Worm (Caenorhabditis elegans) whole organism, young adult: Measurements from ENCODE around the gene R09F10.1.

Source experiments
- B0019.2 ChIP-seq: fragments of 200-800 bp; sonication (Bioruptor generic); conservative IDR thresholded peaks from 2 replicates; pipeline ENCODE4 v1.3.6; 2022; ENCODE audit warnings: missing genetic modification reagents, missing genetic modification characterization, missing compliant biosample characterization
- C06A6.2 ChIP-seq: fragments of 200-800 bp; sonication (Bioruptor generic); conservative IDR thresholded peaks from 2 replicates; pipeline ENCODE4 v1.3.6; 2022; ENCODE audit warnings: missing genetic modification characterization, missing compliant biosample characterization
- C17E4.6 ChIP-seq: fragments of 200-800 bp; sonication (Bioruptor generic); IDR thresholded peaks from 2 replicates; pipeline ENCODE4 v1.3.6; 2022; ENCODE audit warnings: missing genetic modification reagents, missing genetic modification characterization, missing compliant biosample characterization
- D2030.7 ChIP-seq: fragments of 200-800 bp; sonication (Bioruptor generic); IDR thresholded peaks from 2 replicates; pipeline ENCODE4 v1.3.6; 2022; ENCODE audit warnings: missing genetic modification reagents, missing genetic modification characterization, missing compliant biosample characterization
- F22D6.2 ChIP-seq: sonication (generic microtip); optimal IDR thresholded peaks from 2 replicates; lab custom pipeline; 2016; ENCODE audit warnings: mild to moderate bottlenecking, missing genetic modification characterization, missing compliant biosample characterization
- F52B5.7 ChIP-seq: sonication (generic microtip); optimal IDR thresholded peaks from 2 replicates; lab custom pipeline; 2016; ENCODE audit warnings: mild to moderate bottlenecking, missing genetic modification characterization, missing compliant biosample characterization
- F57A8.1 ChIP-seq: fragments of 200-800 bp; sonication (Bioruptor generic); optimal IDR thresholded peaks from 2 replicates; lab custom pipeline; 2018; ENCODE audit warnings: mild to moderate bottlenecking, missing genetic modification characterization, moderate library complexity, missing compliant biosample characterization
- K11D2.4 ChIP-seq: fragments of 200-800 bp; sonication (Bioruptor generic); IDR thresholded peaks from 2 replicates; pipeline ENCODE4 v1.3.6; 2022; ENCODE audit warnings: missing genetic modification reagents, missing genetic modification characterization, missing compliant biosample characterization
- Y53F4B.3 ChIP-seq: fragments of 200-800 bp; sonication (Bioruptor generic); IDR thresholded peaks from 2 replicates; pipeline ENCODE4 v1.3.6; 2022; ENCODE audit warnings: missing genetic modification reagents, missing genetic modification characterization, missing compliant biosample characterization
- Y79H2A.3 ChIP-seq: fragments of 200-800 bp; sonication (Bioruptor generic); conservative IDR thresholded peaks from 2 replicates; pipeline ENCODE4 v1.3.6; 2022; ENCODE audit warnings: missing genetic modification reagents, missing genetic modification characterization, missing compliant biosample characterization
- attf-3 ChIP-seq: fragments of 200-800 bp; sonication (Bioruptor generic); conservative IDR thresholded peaks from 2 replicates; pipeline ENCODE4 v1.3.6; 2022; ENCODE audit warnings: missing genetic modification reagents, missing genetic modification characterization, missing compliant biosample characterization
- attf-5 ChIP-seq: fragments of 200-800 bp; sonication (Bioruptor generic); optimal IDR thresholded peaks from 2 replicates; lab custom pipeline; 2018; ENCODE audit warnings: mild to moderate bottlenecking, missing genetic modification characterization, missing compliant biosample characterization
- bed-2 ChIP-seq: fragments of 200-800 bp; sonication (Bioruptor generic); IDR thresholded peaks from 2 replicates; pipeline ENCODE4 v1.3.6; 2022; ENCODE audit warnings: missing genetic modification reagents, missing genetic modification characterization, missing compliant biosample characterization
- ccch-3 ChIP-seq: fragments of 200-800 bp; sonication (Bioruptor generic); optimal IDR thresholded peaks from 2 replicates; lab custom pipeline; 2018; ENCODE audit warnings: mild to moderate bottlenecking, missing genetic modification characterization, missing compliant biosample characterization
- ceh-100 ChIP-seq: fragments of 200-800 bp; sonication (Bioruptor generic); IDR thresholded peaks from 2 replicates; pipeline ENCODE4 v1.3.6; 2022; ENCODE audit warnings: missing genetic modification reagents, missing genetic modification characterization, missing compliant biosample characterization
- ceh-91 ChIP-seq: fragments of 200-800 bp; sonication (Bioruptor generic); IDR thresholded peaks from 2 replicates; pipeline ENCODE4 v1.3.6; 2022; ENCODE audit warnings: missing genetic modification reagents, missing genetic modification characterization, missing compliant biosample characterization
- chd-7 ChIP-seq: sonication (generic microtip); optimal IDR thresholded peaks from 2 replicates; lab custom pipeline; 2016; ENCODE audit warnings: mild to moderate bottlenecking, missing genetic modification characterization, moderate library complexity, missing compliant biosample characterization
- dpl-1 ChIP-seq: fragments of 150-350 bp; optimal IDR thresholded peaks from 2 replicates; lab custom pipeline; 2014; ENCODE audit warnings: missing biosample characterization, missing genetic modification reagents, missing genetic modification characterization
- fkh-3 ChIP-seq: sonication (generic microtip); optimal IDR thresholded peaks from 2 replicates; lab custom pipeline; 2016; ENCODE audit warnings: mild to moderate bottlenecking, missing genetic modification characterization, missing compliant biosample characterization
- him-1 ChIP-seq: sonication (generic microtip); optimal IDR thresholded peaks from 2 replicates; lab custom pipeline; 2016; ENCODE audit warnings: missing genotype, missing genetic modification reagents, missing genetic modification characterization, missing compliant biosample characterization
- hlh-26 ChIP-seq: fragments of 200-800 bp; sonication (Bioruptor generic); conservative IDR thresholded peaks from 2 replicates; pipeline ENCODE4 v1.3.6; 2022; ENCODE audit warnings: missing genetic modification reagents, missing genetic modification characterization, missing compliant biosample characterization
- lag-1 ChIP-seq: fragments of 200-800 bp; sonication (Bioruptor generic); IDR thresholded peaks from 2 replicates; pipeline ENCODE4 v1.3.6; 2022; ENCODE audit warnings: missing genetic modification reagents, missing genetic modification characterization, missing compliant biosample characterization
- let-607 ChIP-seq, 2 experiments: fragments of 200-800 bp in 1 of 2; sonication (Bioruptor generic) in 1 of 2; sonication (generic microtip) in 1 of 2; optimal IDR thresholded peaks; 2 replicates each; lab custom pipeline; 2016 to 2018; ENCODE audit warnings: mild to moderate bottlenecking in 2 of 2, missing compliant biosample characterization in 2 of 2, missing genetic modification characterization in 2 of 2, moderate library complexity in 2 of 2, missing genotype in 1 of 2
- lsl-1 ChIP-seq: fragments of 200-800 bp; sonication (Bioruptor generic); optimal IDR thresholded peaks from 2 replicates; lab custom pipeline; 2018; ENCODE audit warnings: mild to moderate bottlenecking, missing genetic modification characterization, moderate library complexity, missing compliant biosample characterization
- lsy-27 ChIP-seq: sonication (generic microtip); optimal IDR thresholded peaks from 2 replicates; lab custom pipeline; 2017; ENCODE audit warnings: missing genetic modification characterization, mild to moderate bottlenecking, missing compliant biosample characterization, antibody characterized with exemption, missing genotype, borderline replicate concordance; ENCODE audit not compliant: insufficient read depth
- mes-4 ChIP-seq: sonication (generic microtip); optimal IDR thresholded peaks from 2 replicates; lab custom pipeline; 2016; ENCODE audit warnings: missing genotype, missing genetic modification characterization, missing compliant biosample characterization
- nfya-1 ChIP-seq: sonication (generic microtip); optimal IDR thresholded peaks from 2 replicates; lab custom pipeline; 2017; ENCODE audit warnings: antibody characterized with exemption, missing compliant biosample characterization, missing genetic modification characterization, borderline replicate concordance; ENCODE audit not compliant: insufficient read depth
- nhr-120 ChIP-seq: fragments of 200-800 bp; sonication (Bioruptor generic); IDR thresholded peaks from 2 replicates; pipeline ENCODE4 v1.3.6; 2022; ENCODE audit warnings: missing genetic modification characterization, missing compliant biosample characterization
- nhr-179 ChIP-seq: sonication (generic microtip); optimal IDR thresholded peaks from 2 replicates; lab custom pipeline; 2016; ENCODE audit warnings: mild to moderate bottlenecking, missing genetic modification characterization, missing compliant biosample characterization
- pbrm-1 ChIP-seq: fragments of 200-800 bp; sonication (Bioruptor generic); IDR thresholded peaks from 2 replicates; pipeline ENCODE4 v1.3.6; 2022; ENCODE audit warnings: missing genetic modification reagents, missing genetic modification characterization, missing compliant biosample characterization
- pha-4 ChIP-seq: fragments of 150-350 bp; sonication (generic microtip); optimal IDR thresholded peaks from 2 replicates; lab custom pipeline; 2014; ENCODE audit warnings: missing biosample characterization, missing genetic modification reagents, missing genetic modification characterization
- rcor-1 ChIP-seq: fragments of 200-800 bp; sonication (Bioruptor generic); IDR thresholded peaks from 2 replicates; pipeline ENCODE4 v1.3.6; 2022; ENCODE audit warnings: missing genetic modification reagents, missing genetic modification characterization, missing compliant biosample characterization
- repo-1 ChIP-seq: sonication (generic microtip); optimal IDR thresholded peaks from 2 replicates; lab custom pipeline; 2017; ENCODE audit warnings: mild to moderate bottlenecking, missing genetic modification characterization, missing compliant biosample characterization
- sdz-38 ChIP-seq: sonication (generic microtip); optimal IDR thresholded peaks from 2 replicates; lab custom pipeline; 2016; ENCODE audit warnings: missing genotype, missing genetic modification characterization, missing compliant biosample characterization
- snpc-1.3 ChIP-seq: sonication (generic microtip); optimal IDR thresholded peaks from 2 replicates; lab custom pipeline; 2017; ENCODE audit warnings: missing genetic modification characterization, mild to moderate bottlenecking, missing compliant biosample characterization, antibody characterized with exemption, moderate library complexity, missing genotype, missing genetic modification reagents; ENCODE audit not compliant: insufficient read depth
- tbp1 ChIP-seq: fragments of 200-800 bp; sonication (Bioruptor generic); optimal IDR thresholded peaks from 2 replicates; lab custom pipeline; 2018; ENCODE audit warnings: mild to moderate bottlenecking, missing genetic modification characterization, missing compliant biosample characterization
- tlf-1 ChIP-seq: fragments of 200-800 bp; sonication (Bioruptor generic); optimal IDR thresholded peaks from 2 replicates; lab custom pipeline; 2018; ENCODE audit warnings: mild to moderate bottlenecking, missing genetic modification characterization, missing compliant biosample characterization
- unc-62 ChIP-seq: fragments of 150-350 bp; optimal IDR thresholded peaks from 2 replicates; lab custom pipeline; 2014; ENCODE audit warnings: missing biosample characterization, missing genetic modification reagents, missing genetic modification characterization

R09F10.1 gene

ce11 chrX:8307600-8307999, 15.8 kb upstream of the R09F10.1 start, which contains the start of gene R09F10.5:
R09F10.5 (minus strand) TSS chrX:8307700.
- TF ChIP-seq nhr-120 (GFP tag; lab: Robert Waterston, UW) (no peak), nhr-179 (tag; lab: Kevin White, UChicago) (no peak), ceh-100 (no peak), lsy-27 (tag; lab: Kevin White, UChicago) (no peak), C17E4.6 (no peak), rcor-1 (GFP tag; lab: Robert Waterston, UW) (no peak), F22D6.2 (tag; lab: Kevin White, UChicago) (no peak), mes-4 (no peak), ceh-91 (GFP tag; lab: Robert Waterston, UW) (no peak), pbrm-1 (no peak)

ce11 chrX:8308491-8308890, 14.9 kb upstream of the R09F10.1 start:
- TF ChIP-seq hlh-26 (GFP tag; lab: Robert Waterston, UW) (no peak), tbp1 (GFP tag; lab: Kevin White, UChicago) (no peak), ceh-100 (no peak)

ce11 chrX:8310747-8311146, 12.6 kb upstream of the R09F10.1 start:
- TF ChIP-seq F52B5.7 (tag; lab: Kevin White, UChicago): no peak
- no peak for TF ChIP-seq C17E4.6

- TF ChIP-seq Y53F4B.3: no peak
- no peak for TF ChIP-seq bed-2 (GFP tag; lab: Robert Waterston, UW)
- no peak for TF ChIP-seq F57A8.1 (GFP tag; lab: Kevin White, UChicago)
- TF ChIP-seq attf-3 (GFP tag; lab: Robert Waterston, UW): no peak
- no peak for TF ChIP-seq him-1
- TF ChIP-seq Y79H2A.3: no peak
- TF ChIP-seq sdz-38 (tag; lab: Kevin White, UChicago): no peak
- no peak for TF ChIP-seq lsl-1 (GFP tag; lab: Kevin White, UChicago)
- TF ChIP-seq lag-1 (GFP tag; lab: Robert Waterston, UW): no peak
Measured at ce11 chrX:8311590-8311989, 11.8 kb upstream of the R09F10.1 start.

- TF ChIP-seq nfya-1 (tag; lab: Kevin White, UChicago): no peak
- no peak for TF ChIP-seq unc-62 (GFP tag; lab: Kevin White, UChicago)
- no peak for TF ChIP-seq ceh-100
- TF ChIP-seq C06A6.2 (GFP tag; lab: Robert Waterston, UW): no peak
- no peak for TF ChIP-seq snpc-1.3
- TF ChIP-seq let-607 (tag; optimal IDR thresholded peaks at IDR 0.05; lab: Kevin White, UChicago): no peak
- TF ChIP-seq B0019.2 (GFP tag; lab: Robert Waterston, UW): no peak
- TF ChIP-seq ceh-91 (GFP tag; lab: Robert Waterston, UW): no peak
- no peak for TF ChIP-seq tlf-1 (GFP tag; lab: Kevin White, UChicago)
- TF ChIP-seq D2030.7 (GFP tag; lab: Robert Waterston, UW): no peak
- TF ChIP-seq repo-1: no peak
- TF ChIP-seq lag-1 (GFP tag; lab: Robert Waterston, UW): no peak
- no peak for TF ChIP-seq ccch-3
- TF ChIP-seq fkh-3 (tag; lab: Kevin White, UChicago): no peak
- TF ChIP-seq chd-7 (tag; lab: Kevin White, UChicago): no peak
- TF ChIP-seq K11D2.4 (GFP tag; lab: Robert Waterston, UW): no peak
- no peak for TF ChIP-seq dpl-1 (GFP tag; lab: Kevin White, UChicago)
- no peak for TF ChIP-seq hlh-26 (GFP tag; lab: Robert Waterston, UW)
- TF ChIP-seq pha-4: no peak
- no peak for TF ChIP-seq attf-5 (GFP tag; lab: Kevin White, UChicago)
Measured at ce11 chrX:8318950-8319349, 4.4 kb upstream of the R09F10.1 start, which contains the start of gene srh-11. srh-11 (minus strand) TSS chrX:8319050.
